Fruit fly (Drosophila melanogaster) whole organism, wandering third instar larva: ENCODE data around the gene CG33667.
"Not testable (repeated sequence)": the region's sequence is repeated elsewhere in the genome, so short reads cannot be mapped to it uniquely, and the experiment has no call there.

ENCODE experiments used
- CG32264 ChIP-seq: fragments of 200-800 bp; sonication (Bioruptor generic); optimal IDR thresholded peaks from 2 replicates; lab custom pipeline; 2016; ENCODE audit warnings: missing biosample characterization, missing genetic modification characterization
- CrebA ChIP-seq: fragments of 200-800 bp; sonication (Bioruptor generic); optimal IDR thresholded peaks from 2 replicates; lab custom pipeline; 2016; ENCODE audit warnings: missing biosample characterization, mild to moderate bottlenecking, missing genetic modification characterization, borderline replicate concordance
- Dfd ChIP-seq: fragments of >200 bp; optimal IDR thresholded peaks from 2 replicates; lab custom pipeline; 2017; ENCODE audit warnings: missing biosample characterization, missing genetic modification characterization
- GATAd ChIP-seq: sonication (Bioruptor generic); optimal IDR thresholded peaks from 2 replicates; lab custom pipeline; 2016; ENCODE audit warnings: missing biosample characterization, missing genetic modification characterization
- Hr78 ChIP-seq: fragments of >200 bp; optimal IDR thresholded peaks from 2 replicates; lab custom pipeline; 2017; ENCODE audit warnings: missing biosample characterization, missing genetic modification characterization
- Jra ChIP-seq: sonication (Bioruptor generic); optimal IDR thresholded peaks from 2 replicates; lab custom pipeline; 2016; ENCODE audit warnings: missing biosample characterization, missing genetic modification characterization
- Mio ChIP-seq: sonication (Bioruptor generic); optimal IDR thresholded peaks from 2 replicates; lab custom pipeline; 2016; ENCODE audit warnings: missing biosample characterization, missing genetic modification characterization
- Myc ChIP-seq: fragments of >200 bp; optimal IDR thresholded peaks from 2 replicates; lab custom pipeline; 2017
- N ChIP-seq: fragments of >200 bp; optimal IDR thresholded peaks from 2 replicates; lab custom pipeline; 2018; ENCODE audit warnings: missing biosample characterization, missing external identifiers, missing genetic modification characterization
- OdsH ChIP-seq: fragments of 200-800 bp; sonication (Bioruptor generic); optimal IDR thresholded peaks from 2 replicates; lab custom pipeline; 2016; ENCODE audit warnings: missing biosample characterization, mild to moderate bottlenecking, missing genetic modification characterization
- Rel ChIP-seq, 2 experiments: fragments of 200-800 bp; sonication (Bioruptor generic) in 1 of 2; optimal IDR thresholded peaks; 2 replicates in 1 of 2; 3 replicates in 1 of 2; lab custom pipeline; 2016 to 2019; ENCODE audit warnings: mild to moderate bottlenecking in 2 of 2, missing biosample characterization in 2 of 2, missing genetic modification characterization in 2 of 2, moderate library complexity in 1 of 2
- Vsx2 ChIP-seq: fragments of 200-300, 225-300 bp; sonication (Bioruptor generic); optimal IDR thresholded peaks from 2 replicates; lab custom pipeline; 2018; ENCODE audit warnings: missing biosample characterization, missing genetic modification characterization; ENCODE audit not compliant: partially characterized antibody
- br ChIP-seq: fragments of 200-800 bp; sonication (Bioruptor generic); optimal IDR thresholded peaks from 2 replicates; lab custom pipeline; 2016; ENCODE audit warnings: missing biosample characterization, missing genetic modification characterization
- brk ChIP-seq: fragments of 200-800 bp; sonication (Bioruptor generic); optimal IDR thresholded peaks from 2 replicates; lab custom pipeline; 2016; ENCODE audit warnings: missing biosample characterization, mild to moderate bottlenecking, missing genetic modification characterization
- dl ChIP-seq, 2 experiments: fragments of 175-275, 200-275 bp in 1 of 2; fragments of 200-275 bp in 1 of 2; sonication (Bioruptor generic); optimal IDR thresholded peaks; lab custom pipeline; 2018; ENCODE audit warnings: mild to moderate bottlenecking in 2 of 2, missing biosample characterization in 2 of 2, missing genetic modification characterization in 2 of 2, moderate library complexity in 2 of 2; ENCODE audit not compliant: partially characterized antibody in 2 of 2, insufficient read depth in 1 of 2
- dmrt93B ChIP-seq: fragments of 200-800 bp; sonication (Bioruptor generic); optimal IDR thresholded peaks from 2 replicates; lab custom pipeline; 2018; ENCODE audit warnings: missing biosample characterization, mild to moderate bottlenecking, missing genetic modification characterization
- dsf ChIP-seq: sonication (Bioruptor generic); optimal IDR thresholded peaks from 2 replicates; lab custom pipeline; 2016; ENCODE audit warnings: missing biosample characterization, missing genetic modification characterization, borderline replicate concordance
- ey ChIP-seq: fragments of 200-800 bp; sonication (Bioruptor generic); optimal IDR thresholded peaks from 2 replicates; lab custom pipeline; 2016; ENCODE audit warnings: missing biosample characterization, missing genetic modification characterization
- fru ChIP-seq: fragments of 200-800 bp; sonication (Bioruptor generic); optimal IDR thresholded peaks from 3 replicates; lab custom pipeline; 2016; ENCODE audit warnings: missing biosample characterization, mild to moderate bottlenecking, missing genetic modification characterization
- h ChIP-seq: fragments of 200-800 bp; sonication (Bioruptor generic); optimal IDR thresholded peaks from 3 replicates; lab custom pipeline; 2016; ENCODE audit warnings: missing biosample characterization, mild to moderate bottlenecking, missing genetic modification characterization
- jim ChIP-seq: fragments of 175-275, 200-325 bp; sonication (Bioruptor generic); optimal IDR thresholded peaks from 2 replicates; lab custom pipeline; 2016; ENCODE audit warnings: missing biosample characterization, mild to moderate bottlenecking, missing genetic modification characterization
- psq ChIP-seq: fragments of 200-800 bp; sonication (Bioruptor generic); optimal IDR thresholded peaks from 3 replicates; lab custom pipeline; 2017; ENCODE audit warnings: missing biosample characterization, mild to moderate bottlenecking, missing genetic modification characterization, moderate library complexity
- rgr ChIP-seq: fragments of 200-800 bp; sonication (Bioruptor generic); optimal IDR thresholded peaks from 3 replicates; lab custom pipeline; 2016; ENCODE audit warnings: missing biosample characterization, mild to moderate bottlenecking, missing genetic modification characterization
- sage ChIP-seq: fragments of 200-800 bp; sonication (Bioruptor generic); optimal IDR thresholded peaks from 2 replicates; lab custom pipeline; 2016; ENCODE audit warnings: missing biosample characterization, mild to moderate bottlenecking, missing genetic modification characterization
- tai ChIP-seq: sonication (Bioruptor generic); optimal IDR thresholded peaks from 2 replicates; lab custom pipeline; 2016; ENCODE audit warnings: missing biosample characterization, missing genetic modification characterization
- usp ChIP-seq: fragments of >200 bp; optimal IDR thresholded peaks from 2 replicates; lab custom pipeline; 2017; ENCODE audit warnings: missing biosample characterization, missing genetic modification characterization
- woc ChIP-seq: sonication (Bioruptor generic); optimal IDR thresholded peaks from 2 replicates; lab custom pipeline; 2016; ENCODE audit warnings: missing biosample characterization, mild to moderate bottlenecking, missing genetic modification characterization

Gene CG33667

dm6 chrX:6472278-6472677 lies at the start of gene CG33667:
Gene CG33667, minus strand, starts transcription at chrX:6472378.
- TF ChIP-seq h, woc, sage (GFP tag; lab: Kevin White, UChicago): not testable (repeated sequence)

dm6 chrX:6513193-6513592 lies 41.0 kb upstream of the CG33667 start:
- TF ChIP-seq Myc (lab: Kevin White, UChicago) (no peak), Dfd (GFP tag; lab: Kevin White, UChicago) (peak; percentile 59)
- TF ChIP-seq, all 38 proteins: peak for 1

- TF ChIP-seq dmrt93B; dsf; OdsH (GFP tag; lab: Kevin White, UChicago): not testable (repeated sequence)
These were observed 6.6 kb upstream of the CG33667 start, which contains the start of gene CG33665 for dm6 chrX:6478749-6479148. Gene CG33665, minus strand, starts transcription at chrX:6478849.

DNA sequence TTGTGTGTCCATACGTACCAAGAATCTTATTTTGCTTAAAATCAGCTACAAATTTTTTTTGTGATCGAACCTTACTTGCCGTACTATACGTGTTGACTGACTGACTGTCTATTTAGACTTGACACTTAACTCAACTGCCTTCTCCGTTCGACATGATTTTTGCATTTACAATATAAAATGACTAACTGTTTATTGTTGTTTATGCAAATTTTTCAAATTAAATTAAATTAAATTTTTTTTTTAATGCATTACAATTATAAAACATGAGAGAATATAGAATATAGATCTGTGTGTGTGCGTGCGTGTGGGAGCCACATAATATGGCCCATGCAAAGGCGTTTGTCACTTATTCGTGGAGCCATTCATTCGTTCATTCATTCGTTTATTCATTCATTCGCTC lies 4.7 kb upstream of the CG33667 start, which contains the start of gene CG33666:
Gene CG33666 (minus strand): TSS at position 101 of the 400 bp plus-strand sequence.
- not testable (repeated sequence) for TF ChIP-seq fru, rgr, OdsH (GFP tag; lab: Kevin White, UChicago)

dm6 chrX:6457888-6458287 lies 14.3 kb downstream of the CG33667 start:
- no peak for TF ChIP-seq Jra (GFP tag; lab: Kevin White, UChicago)
- TF ChIP-seq usp = no peak
- TF ChIP-seq rgr (GFP tag; lab: Kevin White, UChicago) = peak; percentile 6
- TF ChIP-seq Mio (GFP tag; lab: Kevin White, UChicago) = no peak
- TF ChIP-seq CrebA (GFP tag; lab: Kevin White, UChicago) = no peak
- peak; percentile 6 for TF ChIP-seq OdsH (GFP tag; lab: Kevin White, UChicago)
- TF ChIP-seq h (GFP tag; lab: Kevin White, UChicago) = no peak
- TF ChIP-seq dl (GFP tag; optimal IDR thresholded peaks at IDR 0.05; lab: Kevin White, UChicago; ENCODE audit: insufficient read depth in 1 of 2, partially characterized antibody in 2 of 2) = no peak
- TF ChIP-seq psq (GFP tag; lab: Kevin White, UChicago) = peak; percentile 6

dm6 chrX:6439495-6439894 lies 32.7 kb downstream of the CG33667 start:
- TF ChIP-seq CG32264 (GFP tag; lab: Kevin White, UChicago) (no peak), Myc (lab: Kevin White, UChicago) (no peak), Dfd (GFP tag; lab: Kevin White, UChicago) (peak; percentile 1), brk (GFP tag; lab: Kevin White, UChicago) (no peak), fru (GFP tag; lab: Kevin White, UChicago) (peak; percentile 3), Mio (GFP tag; lab: Kevin White, UChicago) (no peak), sage (GFP tag; lab: Kevin White, UChicago) (no peak), dmrt93B (no peak), Vsx2 (no peak), h (GFP tag; lab: Kevin White, UChicago) (peak; percentile 3), N (GFP tag; lab: Kevin White, UChicago) (no peak), GATAd (GFP tag; lab: Kevin White, UChicago) (no peak), rgr (GFP tag; lab: Kevin White, UChicago) (no peak), br (GFP tag; lab: Kevin White, UChicago) (no peak), jim (GFP tag; lab: Kevin White, UChicago) (no peak), Rel (GFP tag; optimal IDR thresholded peaks at IDR 0.05; lab: Kevin White, UChicago) (no peak), Rel (tag; optimal IDR thresholded peaks at IDR 0.05; lab: Kevin White, UChicago) (no peak), Jra (GFP tag; lab: Kevin White, UChicago) (no peak), tai (GFP tag; lab: Kevin White, UChicago) (no peak), ey (no peak), dsf (no peak), Hr78 (no peak)
